ENCODE assay signal across 1 fruit fly cellular context in the genomic region with DNA sequence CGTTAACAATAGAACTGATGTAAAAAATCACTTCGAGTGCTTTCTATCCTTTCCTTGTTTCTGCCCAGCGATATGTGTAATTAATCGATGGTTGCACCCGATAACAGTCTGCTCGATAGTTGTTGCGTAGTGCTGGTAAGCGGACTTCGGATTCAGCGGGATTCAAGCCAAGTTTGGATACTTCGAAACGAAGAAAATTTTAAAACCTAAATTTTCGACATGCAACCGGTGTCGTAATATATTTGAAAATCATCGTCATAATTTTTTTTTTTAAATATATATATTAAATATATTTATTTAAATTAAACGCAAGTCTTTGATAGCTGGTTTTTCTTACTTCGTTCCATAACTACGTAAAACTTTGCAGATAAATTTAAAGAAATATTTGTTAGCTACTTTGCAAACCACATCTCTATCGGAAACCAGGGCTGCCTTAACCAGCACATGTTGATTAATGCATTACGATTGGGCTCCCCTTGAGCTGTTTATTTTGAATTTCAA.
A peak's percentile ranks its signal among the peaks of the same experiment; 100 is the strongest.
TF ChIP-seq lines count a peak whose summit lies in the region.

Gene UbcE2M (minus strand): TSS at position 209 of the 501 bp plus-strand sequence.
Gene Dhps (plus strand): TSS at position 429 of the 501 bp plus-strand sequence.

TF ChIP-seq in whole organism, embryonic, 481 proteins besides CTCF, POLR2A, EP300 and RAD21 (continued from another document):
- TF ChIP-seq CG1024 (GFP tag; IDR thresholded peaks at IDR 0.05; lab: Robert Waterston, UW) (no peak), HHEX (GFP tag; optimal IDR thresholded peaks at IDR 0.05; lab: Kevin White, UChicago) (peak; percentile 65), CG4854 (GFP tag; optimal IDR thresholded peaks at IDR 0.05; lab: Kevin White, UChicago) (peak; percentile 19), CG10147 (GFP tag; optimal IDR thresholded peaks at IDR 0.05; lab: Kevin White, UChicago) (peak; percentile 79), CG6765 (GFP tag; optimal IDR thresholded peaks at IDR 0.05; lab: Kevin White, UChicago) (peak; percentile 59), twi (tag; optimal IDR thresholded peaks at IDR 0.05; lab: Kevin White, UChicago) (peak; percentile 85), phol (tag; optimal IDR thresholded peaks at IDR 0.05; lab: Kevin White, UChicago) (peak; percentile 86), CG10209 (GFP tag; optimal IDR thresholded peaks at IDR 0.05; lab: Kevin White, UChicago) (peak; percentile 83), CG13287 (GFP tag; IDR thresholded peaks at IDR 0.05; lab: Robert Waterston, UW; ENCODE audit: partially characterized antibody) (peak; percentile 71), Lpt (GFP tag; optimal IDR thresholded peaks at IDR 0.05; lab: Kevin White, UChicago) (no peak), CG34376 (GFP tag; optimal IDR thresholded peaks at IDR 0.05; lab: Kevin White, UChicago) (peak; percentile 11), sob (GFP tag; IDR thresholded peaks at IDR 0.05; lab: Robert Waterston, UW) (peak; percentile 73), Abd-B (GFP tag; optimal IDR thresholded peaks at IDR 0.05; lab: Kevin White, UChicago) (peak; percentile 87), esg (GFP tag; conservative IDR thresholded peaks at IDR 0.05; lab: Robert Waterston, UW) (peak; percentile 66), CG18764 (GFP tag; optimal IDR thresholded peaks at IDR 0.05; lab: Kevin White, UChicago) (peak; percentile 51), CG12104 (GFP tag; optimal IDR thresholded peaks at IDR 0.05; lab: Kevin White, UChicago) (peak; percentile 43), kay (GFP tag; optimal IDR thresholded peaks at IDR 0.05; lab: Kevin White, UChicago) (peak; percentile 47), CG9609 (GFP tag; optimal IDR thresholded peaks at IDR 0.05; lab: Kevin White, UChicago) (peak; percentile 6), CG12769 (tag; optimal IDR thresholded peaks at IDR 0.05; lab: Kevin White, UChicago) (no peak), tin (GFP tag; optimal IDR thresholded peaks at IDR 0.05; lab: Kevin White, UChicago) (peak; percentile 66), Dip3 (GFP tag; optimal IDR thresholded peaks at IDR 0.05; lab: Kevin White, UChicago) (peak; percentile 49), CG7357 (GFP tag; IDR thresholded peaks at IDR 0.05; lab: Robert Waterston, UW) (peak; percentile 55; the same call in 2 of the 3 replicates), CG3163 (GFP tag; optimal IDR thresholded peaks at IDR 0.05; lab: Kevin White, UChicago) (peak; percentile 3), Oli (tag; optimal IDR thresholded peaks at IDR 0.05; lab: Kevin White, UChicago) (peak; percentile 65), HmgD (GFP tag; optimal IDR thresholded peaks at IDR 0.05; lab: Kevin White, UChicago) (peak; percentile 32), sc (optimal IDR thresholded peaks at IDR 0.05; lab: Kevin White, UChicago) (no peak), sc (GFP tag; optimal IDR thresholded peaks at IDR 0.05; lab: Kevin White, UChicago) (peak; percentile 57), CG16815 (GFP tag; optimal IDR thresholded peaks at IDR 0.05; lab: Kevin White, UChicago) (peak; percentile 69), H2.0 (GFP tag; IDR thresholded peaks at IDR 0.05; lab: Robert Waterston, UW) (peak; percentile 54), CG12155 (GFP tag; optimal IDR thresholded peaks at IDR 0.05; lab: Kevin White, UChicago) (peak; percentile 70), CG7987 (GFP tag; optimal IDR thresholded peaks at IDR 0.05; lab: Kevin White, UChicago) (peak; percentile 2), CG9727 (GFP tag; optimal IDR thresholded peaks at IDR 0.05; lab: Kevin White, UChicago) (peak; percentile 76), vnd (GFP tag; IDR thresholded peaks at IDR 0.05; lab: Robert Waterston, UW; ENCODE audit: partially characterized antibody) (peak; percentile 67), CG17802 (tag; optimal IDR thresholded peaks at IDR 0.05; lab: Kevin White, UChicago) (peak; percentile 16), CG11723 (GFP tag; optimal IDR thresholded peaks at IDR 0.05; lab: Kevin White, UChicago) (no peak), CG8281 (tag; optimal IDR thresholded peaks at IDR 0.05; lab: Kevin White, UChicago) (peak; percentile 23), Fer1 (GFP tag; optimal IDR thresholded peaks at IDR 0.05; lab: Kevin White, UChicago) (peak; percentile 78), trem (tag; optimal IDR thresholded peaks at IDR 0.05; lab: Kevin White, UChicago) (peak; percentile 65), Awh (GFP tag; IDR thresholded peaks at IDR 0.05; lab: Robert Waterston, UW) (no peak), CG10431 (GFP tag; optimal IDR thresholded peaks at IDR 0.05; lab: Kevin White, UChicago) (peak; percentile 48), Dref (GFP tag; IDR thresholded peaks at IDR 0.05; lab: Robert Waterston, UW) (peak; percentile 80), Chrac-16 (GFP tag; optimal IDR thresholded peaks at IDR 0.05; lab: Kevin White, UChicago) (peak; percentile 67), CG9215 (GFP tag; IDR thresholded peaks at IDR 0.05; lab: Robert Waterston, UW) (peak; percentile 85), CG6272 (GFP tag; IDR thresholded peaks at IDR 0.05; lab: Robert Waterston, UW) (peak; percentile 81), hbn (GFP tag; IDR thresholded peaks at IDR 0.05; lab: Robert Waterston, UW; ENCODE audit: partially characterized antibody) (peak; percentile 64), insv (GFP tag; optimal IDR thresholded peaks at IDR 0.05; lab: Kevin White, UChicago) (peak in 1 of 2 experiments; percentile 30), Mad (GFP tag; optimal IDR thresholded peaks at IDR 0.05; lab: Kevin White, UChicago) (no peak), knrl (GFP tag; IDR thresholded peaks at IDR 0.05; lab: Robert Waterston, UW; ENCODE audit: partially characterized antibody) (peak; percentile 83), CG8765 (GFP tag; IDR thresholded peaks at IDR 0.05; lab: Robert Waterston, UW) (peak; percentile 52)
